Worm (Caenorhabditis elegans): ENCODE data around the gene gln-3.

- no peak for TF ChIP-seq nhr-12 (tag; optimal IDR thresholded peaks at IDR 0.05)
- no peak for TF ChIP-seq ztf-11 (tag; optimal IDR thresholded peaks at IDR 0.05)
- TF ChIP-seq unc-55 (GFP tag; optimal IDR thresholded peaks at IDR 0.05), result no peak
- TF ChIP-seq snpc-4 (tag; optimal IDR thresholded peaks at IDR 0.05), result no peak
- TF ChIP-seq R02D3.7 (tag; optimal IDR thresholded peaks at IDR 0.05), result no peak
- no peak for TF ChIP-seq lin-11 (tag; optimal IDR thresholded peaks at IDR 0.05)
- TF ChIP-seq dmd-4 (tag; optimal IDR thresholded peaks at IDR 0.05), result no peak
- no peak for TF ChIP-seq blmp-1 (tag; optimal IDR thresholded peaks at IDR 0.05; ENCODE audit: insufficient read depth)
- no peak for TF ChIP-seq ama-1 (optimal IDR thresholded peaks at IDR 0.05)
- no peak for TF ChIP-seq lsy-2 (tag; optimal IDR thresholded peaks at IDR 0.05)
These were observed 36.7 kb downstream of the gln-3 start for ce11 chrIV:16133776-16134175.
